Worm (Caenorhabditis elegans) whole organism, L2 larva: Measurements from ENCODE around the gene C25E10.8.

ENCODE experiments used
- F13H6.1 ChIP-seq: sonication (generic microtip); optimal IDR thresholded peaks from 2 replicates; lab custom pipeline; 2016; ENCODE audit warnings: missing genetic modification characterization, missing compliant biosample characterization
- R02D3.7 ChIP-seq: fragments of 150-350 bp; optimal IDR thresholded peaks from 2 replicates; lab custom pipeline; 2014; ENCODE audit warnings: missing biosample characterization, missing genetic modification characterization
- Y55F3AM.14 ChIP-seq: fragments of 200-800 bp; sonication (Bioruptor generic); optimal IDR thresholded peaks from 2 replicates; lab custom pipeline; 2018; ENCODE audit warnings: mild to moderate bottlenecking, missing genetic modification characterization, missing compliant biosample characterization
- ZK546.5 ChIP-seq: sonication (generic microtip); optimal IDR thresholded peaks from 2 replicates; lab custom pipeline; 2017; ENCODE audit warnings: missing biosample characterization, missing genetic modification characterization
- alr-1 ChIP-seq: fragments of 150-350 bp; optimal IDR thresholded peaks from 2 replicates; lab custom pipeline; 2014; ENCODE audit warnings: missing biosample characterization, missing genetic modification characterization
- aly-2 ChIP-seq: fragments of 150-350 bp; optimal IDR thresholded peaks from 2 replicates; lab custom pipeline; 2014; ENCODE audit warnings: missing biosample characterization, missing genetic modification characterization
- ama-1 ChIP-seq: fragments of 150-350 bp; optimal IDR thresholded peaks from 2 replicates; lab custom pipeline; 2018; ENCODE audit warnings: inconsistent platforms
- blmp-1 ChIP-seq: sonication (generic microtip); optimal IDR thresholded peaks from 2 replicates; lab custom pipeline; 2017; ENCODE audit warnings: missing genetic modification characterization, mild to moderate bottlenecking, missing compliant biosample characterization, antibody characterized with exemption, moderate library complexity; ENCODE audit not compliant: insufficient read depth
- ceh-82 ChIP-seq: fragments of 150-350 bp; optimal IDR thresholded peaks from 2 replicates; lab custom pipeline; 2014; ENCODE audit warnings: missing biosample characterization, missing genetic modification characterization
- crh-2 ChIP-seq: sonication (generic microtip); optimal IDR thresholded peaks from 2 replicates; lab custom pipeline; 2017; ENCODE audit warnings: missing biosample characterization, missing genetic modification characterization
- dmd-4 ChIP-seq: sonication (generic microtip); optimal IDR thresholded peaks from 2 replicates; lab custom pipeline; 2017; ENCODE audit warnings: missing biosample characterization, missing genetic modification characterization
- egl-27 ChIP-seq: sonication (generic microtip); optimal IDR thresholded peaks from 3 replicates; lab custom pipeline; 2017; ENCODE audit warnings: missing biosample characterization, missing genetic modification reagents, missing genetic modification characterization
- elt-1 ChIP-seq: fragments of 150-350 bp; optimal IDR thresholded peaks from 2 replicates; lab custom pipeline; 2014; ENCODE audit warnings: missing biosample characterization, missing genetic modification characterization
- elt-3 ChIP-seq: sonication (generic microtip); optimal IDR thresholded peaks from 2 replicates; lab custom pipeline; 2017; ENCODE audit warnings: missing biosample characterization, missing genetic modification characterization
- fos-1 ChIP-seq: fragments of 150-350 bp; optimal IDR thresholded peaks from 2 replicates; lab custom pipeline; 2014; ENCODE audit warnings: missing biosample characterization, missing genetic modification characterization
- gmeb-1 ChIP-seq: fragments of 150-350 bp; optimal IDR thresholded peaks from 2 replicates; lab custom pipeline; 2014; ENCODE audit warnings: missing biosample characterization, missing genetic modification characterization
- lin-11 ChIP-seq: fragments of 150-350 bp; sonication (generic microtip); optimal IDR thresholded peaks from 2 replicates; lab custom pipeline; 2014; ENCODE audit warnings: missing biosample characterization, missing genetic modification characterization, inconsistent platforms, mixed read lengths
- lin-13 ChIP-seq: fragments of 150-350 bp; optimal IDR thresholded peaks from 2 replicates; lab custom pipeline; 2014; ENCODE audit warnings: missing biosample characterization, missing genetic modification reagents, missing genetic modification characterization
- lin-39 ChIP-seq: fragments of 150-350 bp; optimal IDR thresholded peaks from 2 replicates; lab custom pipeline; 2014; ENCODE audit warnings: missing biosample characterization, missing genetic modification reagents, missing genetic modification characterization
- lsy-2 ChIP-seq, 2 experiments: fragments of 150-350 bp in 1 of 2; sonication (generic microtip) in 1 of 2; optimal IDR thresholded peaks; 2 replicates each; lab custom pipeline; 2014 to 2017; ENCODE audit warnings: missing biosample characterization in 2 of 2, missing genetic modification characterization in 2 of 2
- mbf-1 ChIP-seq: sonication (generic microtip); optimal IDR thresholded peaks from 2 replicates; lab custom pipeline; 2017; ENCODE audit warnings: missing biosample characterization, missing genetic modification characterization
- mdl-1 ChIP-seq, 2 experiments: fragments of 150-350 bp in 1 of 2; sonication (generic microtip) in 1 of 2; optimal IDR thresholded peaks; 2 replicates each; lab custom pipeline; 2017; ENCODE audit warnings: missing biosample characterization in 2 of 2, missing genetic modification characterization in 2 of 2
- nhr-11 ChIP-seq: fragments of 150-350 bp; optimal IDR thresholded peaks from 2 replicates; lab custom pipeline; 2014; ENCODE audit warnings: missing biosample characterization, missing genetic modification characterization
- nhr-129 ChIP-seq: fragments of 150-350 bp; optimal IDR thresholded peaks from 2 replicates; lab custom pipeline; 2014; ENCODE audit warnings: missing biosample characterization, missing genetic modification characterization
- nhr-21 ChIP-seq: fragments of 150-350 bp; optimal IDR thresholded peaks from 2 replicates; lab custom pipeline; 2014; ENCODE audit warnings: missing biosample characterization, missing genetic modification characterization
- nhr-23 ChIP-seq: fragments of 150-350 bp; optimal IDR thresholded peaks from 2 replicates; lab custom pipeline; 2014; ENCODE audit warnings: missing biosample characterization, missing genetic modification reagents, missing genetic modification characterization
- nhr-237 ChIP-seq: fragments of 150-350 bp; optimal IDR thresholded peaks from 2 replicates; lab custom pipeline; 2014; ENCODE audit warnings: missing biosample characterization, missing genetic modification characterization
- nhr-25 ChIP-seq: fragments of 150-350 bp; sonication (generic microtip); optimal IDR thresholded peaks from 3 replicates; lab custom pipeline; 2014; ENCODE audit warnings: missing biosample characterization, missing genetic modification characterization
- nhr-6 ChIP-seq: fragments of 150-350 bp; optimal IDR thresholded peaks from 2 replicates; lab custom pipeline; 2014; ENCODE audit warnings: missing biosample characterization, missing genetic modification characterization
- nhr-77 ChIP-seq: fragments of 150-350 bp; optimal IDR thresholded peaks from 2 replicates; lab custom pipeline; 2014; ENCODE audit warnings: missing biosample characterization, missing genetic modification characterization
- peb-1 ChIP-seq: fragments of 150-350 bp; optimal IDR thresholded peaks from 2 replicates; lab custom pipeline; 2014; ENCODE audit warnings: missing biosample characterization, missing genetic modification characterization
- sem-4 ChIP-seq: fragments of 150-350 bp; optimal IDR thresholded peaks from 2 replicates; lab custom pipeline; 2014; ENCODE audit warnings: missing biosample characterization, missing genetic modification reagents, missing genetic modification characterization
- skn-1 ChIP-seq: sonication (generic microtip); optimal IDR thresholded peaks from 2 replicates; lab custom pipeline; 2017; ENCODE audit warnings: missing biosample characterization, missing genetic modification characterization
- unc-39 ChIP-seq: fragments of 150-350 bp; optimal IDR thresholded peaks from 2 replicates; lab custom pipeline; 2014; ENCODE audit warnings: missing biosample characterization, missing genetic modification characterization
- unc-62 ChIP-seq: fragments of 150-350 bp; optimal IDR thresholded peaks from 2 replicates; lab custom pipeline; 2014; ENCODE audit warnings: missing biosample characterization, missing genetic modification reagents, missing genetic modification characterization
- zag-1 ChIP-seq: fragments of 150-350 bp; optimal IDR thresholded peaks from 2 replicates; lab custom pipeline; 2014; ENCODE audit warnings: missing biosample characterization, missing genetic modification characterization
- ztf-1 ChIP-seq: fragments of 200-800 bp; sonication (Bioruptor generic); conservative IDR thresholded peaks from 2 replicates; pipeline ENCODE4 v1.3.6; 2022; ENCODE audit warnings: missing genetic modification characterization, missing compliant biosample characterization
- ztf-11 ChIP-seq: sonication (generic microtip); optimal IDR thresholded peaks from 2 replicates; lab custom pipeline; 2017; ENCODE audit warnings: missing biosample characterization, missing genetic modification characterization
- ztf-4 ChIP-seq: fragments of 150-350 bp; optimal IDR thresholded peaks from 2 replicates; lab custom pipeline; 2014; ENCODE audit warnings: missing biosample characterization, missing genetic modification characterization

Gene C25E10.8

DNA sequence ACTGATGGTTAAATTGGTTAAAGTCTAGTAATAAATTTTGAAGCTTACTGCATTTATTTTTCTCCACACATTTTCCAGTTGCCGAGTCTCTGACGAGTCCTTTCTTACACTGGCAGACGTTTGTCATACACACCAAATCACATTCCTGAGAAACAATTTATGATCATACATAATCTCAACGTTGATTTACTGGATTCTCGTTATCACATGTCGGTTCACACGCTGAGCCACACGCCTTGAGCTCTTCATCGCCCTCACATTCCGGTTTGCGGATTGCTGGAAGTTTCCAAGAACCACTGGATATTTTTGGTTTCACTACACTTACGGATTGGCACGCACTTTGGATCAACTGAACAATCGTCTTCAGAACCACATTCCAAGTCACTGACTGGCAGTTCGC, 1.8 kb upstream of the C25E10.8 start:
- TF ChIP-seq nhr-21 (tag; lab: Kevin White, UChicago) (peak; percentile 11), ztf-11 (no peak)

ce11 chrV:9054771-9055170, 902 bp upstream of the C25E10.8 start, which contains the start of gene swm-1:
Gene swm-1, minus strand, starts transcription at chrV:9054871.
- TF ChIP-seq gmeb-1 (tag; lab: Kevin White, UChicago) (no peak), skn-1 (tag; lab: Kevin White, UChicago) (no peak), nhr-237 (tag; lab: Kevin White, UChicago) (no peak), dmd-4 (tag; lab: Kevin White, UChicago) (no peak), nhr-21 (tag; lab: Kevin White, UChicago) (no peak), unc-62 (GFP tag; lab: Kevin White, UChicago) (no peak), mbf-1 (tag; lab: Kevin White, UChicago) (no peak), R02D3.7 (no peak), nhr-25 (tag; lab: Kevin White, UChicago) (no peak), unc-39 (tag; lab: Kevin White, UChicago) (no peak), elt-1 (tag; lab: Kevin White, UChicago) (no peak), nhr-23 (tag; lab: Kevin White, UChicago) (no peak), crh-2 (tag; lab: Kevin White, UChicago) (no peak), lsy-2 (tag; optimal IDR thresholded peaks at IDR 0.05; lab: Kevin White, UChicago) (no peak), F13H6.1 (tag; lab: Kevin White, UChicago) (no peak), lin-11 (tag; lab: Kevin White, UChicago) (no peak), lin-13 (no peak), zag-1 (no peak), egl-27 (tag; lab: Kevin White, UChicago) (no peak), peb-1 (no peak)

DNA sequence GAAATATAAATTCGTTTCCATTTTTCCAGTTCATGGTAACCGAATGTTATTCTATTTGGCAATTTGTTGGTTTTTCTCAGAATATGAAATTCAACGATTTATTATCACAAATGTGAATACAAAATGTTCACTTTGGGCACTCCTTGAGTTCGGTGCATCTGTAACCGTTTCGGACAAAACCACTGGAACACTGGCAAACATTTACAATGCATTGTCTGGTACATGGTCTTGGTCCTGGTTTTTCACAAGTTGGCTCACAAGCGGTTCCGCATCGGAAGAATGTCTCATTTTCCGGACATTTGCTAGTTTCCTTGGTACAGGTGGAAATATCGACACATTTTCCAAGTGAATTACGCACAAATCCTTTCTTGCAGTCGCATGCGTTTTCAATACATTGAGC, 634 bp downstream of the C25E10.8 start:
- TF ChIP-seq nhr-129 (tag; lab: Kevin White, UChicago) (no peak), ztf-4 (tag; lab: Kevin White, UChicago) (no peak), lin-11 (tag; lab: Kevin White, UChicago) (no peak), unc-62 (GFP tag; lab: Kevin White, UChicago) (no peak), nhr-77 (tag; lab: Kevin White, UChicago) (no peak), Y55F3AM.14 (no peak), peb-1 (no peak), R02D3.7 (no peak), ztf-1 (no peak), ceh-82 (tag; lab: Kevin White, UChicago) (no peak), alr-1 (tag; lab: Kevin White, UChicago) (no peak), blmp-1 (no peak), ama-1 (lab: Kevin White, UChicago) (no peak), mdl-1 (tag; optimal IDR thresholded peaks at IDR 0.05; lab: Kevin White, UChicago) (no peak), nhr-6 (tag; lab: Kevin White, UChicago) (no peak), unc-39 (tag; lab: Kevin White, UChicago) (no peak), elt-3 (no peak), egl-27 (tag; lab: Kevin White, UChicago) (no peak), nhr-23 (tag; lab: Kevin White, UChicago) (no peak), fos-1 (tag; lab: Kevin White, UChicago) (no peak)

ce11 chrV:9051100-9051499, 2.8 kb downstream of the C25E10.8 start, which contains the start of gene C25E10.7:
Gene C25E10.7, minus strand, starts transcription at chrV:9051200.
- TF ChIP-seq aly-2 (tag; lab: Kevin White, UChicago), result no peak
- no peak for TF ChIP-seq gmeb-1 (tag; lab: Kevin White, UChicago)
- no peak for TF ChIP-seq egl-27 (tag; lab: Kevin White, UChicago)
- TF ChIP-seq sem-4 (tag; lab: Kevin White, UChicago), result no peak
- no peak for TF ChIP-seq ZK546.5 (tag; lab: Kevin White, UChicago)
- no peak for TF ChIP-seq ztf-11
- TF ChIP-seq, all 48 proteins: peak for 0

DNA sequence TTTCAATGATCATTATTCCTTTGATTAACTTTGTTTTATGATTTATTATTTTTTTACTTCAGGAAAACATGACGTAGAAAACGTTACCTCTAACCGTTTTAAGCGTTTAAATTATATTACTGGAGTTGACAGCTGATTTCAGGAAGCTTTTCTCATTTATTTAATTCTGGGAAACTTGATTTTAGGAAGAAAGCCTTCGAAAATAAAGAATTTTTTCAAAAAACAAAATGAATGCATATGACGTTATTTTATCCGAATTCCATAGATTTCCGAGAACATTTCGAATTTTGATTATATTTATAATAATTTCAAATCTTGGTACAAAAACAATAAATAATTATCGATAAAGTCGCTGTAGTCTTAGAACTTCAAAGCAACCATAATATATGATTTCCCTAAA, 4.6 kb downstream of the C25E10.8 start:
- TF ChIP-seq nhr-11 (tag; lab: Kevin White, UChicago), result no peak
- TF ChIP-seq elt-1 (tag; lab: Kevin White, UChicago), result no peak
- TF ChIP-seq lin-39 (tag; lab: Kevin White, UChicago), result no peak
- no peak for TF ChIP-seq nhr-129 (tag; lab: Kevin White, UChicago)
- no peak for TF ChIP-seq egl-27 (tag; lab: Kevin White, UChicago)
- no peak for TF ChIP-seq fos-1 (tag; lab: Kevin White, UChicago)
- no peak for TF ChIP-seq nhr-6 (tag; lab: Kevin White, UChicago)
- TF ChIP-seq R02D3.7, result no peak
- no peak for TF ChIP-seq peb-1
- no peak for TF ChIP-seq gmeb-1 (tag; lab: Kevin White, UChicago)
- TF ChIP-seq lsy-2 (tag; optimal IDR thresholded peaks at IDR 0.05; lab: Kevin White, UChicago), result no peak
- no peak for TF ChIP-seq aly-2 (tag; lab: Kevin White, UChicago)
- TF ChIP-seq crh-2 (tag; lab: Kevin White, UChicago), result no peak
- no peak for TF ChIP-seq elt-3
- TF ChIP-seq nhr-77 (tag; lab: Kevin White, UChicago), result no peak
- no peak for TF ChIP-seq unc-39 (tag; lab: Kevin White, UChicago)
- no peak for TF ChIP-seq zag-1
- TF ChIP-seq, all 48 proteins: peak for 0
